Worm (Caenorhabditis elegans): Measurements from ENCODE around the gene oac-3.

The oac-3 gene

DNA sequence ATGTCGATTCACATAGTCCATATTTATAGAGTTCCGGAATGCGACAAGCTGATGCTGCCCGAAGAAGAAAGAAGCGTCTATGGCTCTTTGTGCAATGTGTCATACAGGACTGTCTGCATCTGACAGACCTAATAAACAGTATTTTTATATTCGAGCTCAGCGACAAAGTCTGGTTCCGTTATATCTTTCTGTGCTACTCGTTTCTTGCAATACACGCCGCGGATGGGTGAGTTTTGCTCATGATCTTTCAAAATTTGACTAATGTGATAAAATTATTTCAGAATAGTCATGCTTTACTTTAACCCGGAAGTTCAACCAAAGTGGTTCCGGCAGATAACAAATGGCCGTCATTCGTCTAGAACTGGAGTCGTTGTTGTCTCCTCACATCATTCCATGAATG is 35.6 kb upstream of the oac-3 start (continued):
- TF ChIP-seq lin-26 (GFP tag; IDR thresholded peaks at IDR 0.05) = no peak
- no peak for TF ChIP-seq D2030.7 (GFP tag; IDR thresholded peaks at IDR 0.05)
- no peak for TF ChIP-seq B0035.1 (tag; optimal IDR thresholded peaks at IDR 0.05)
- TF ChIP-seq egrh-3 (GFP tag; IDR thresholded peaks at IDR 0.05) = no peak

DNA sequence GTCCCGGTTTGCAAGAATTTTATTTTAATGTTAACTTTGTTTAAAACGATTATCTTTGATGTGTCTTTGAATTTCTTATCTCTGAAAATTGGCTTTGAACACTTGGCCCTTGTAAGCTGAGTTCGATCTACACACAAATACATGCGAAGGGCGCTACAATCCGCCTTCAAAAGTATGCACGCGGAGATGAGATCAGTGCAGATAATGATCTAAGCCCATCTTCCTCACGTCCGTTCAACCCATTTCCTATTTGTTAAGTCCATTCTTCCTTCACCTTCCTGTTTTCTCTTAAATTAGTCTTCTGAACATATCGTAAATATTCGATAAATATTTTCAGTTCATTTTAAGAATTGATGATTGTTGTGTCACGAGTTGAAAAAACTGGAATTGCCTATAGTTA is 33.0 kb upstream of the oac-3 start, which contains the start of gene nhr-175:
nhr-175 (plus strand) TSS at position 339 of the 400 bp plus-strand sequence.
- TF ChIP-seq snpc-1.3 (tag; optimal IDR thresholded peaks at IDR 0.05; ENCODE audit: insufficient read depth) (no peak), nfya-1 (tag; optimal IDR thresholded peaks at IDR 0.05; ENCODE audit: borderline replicate concordance, insufficient read depth) (no peak), attf-5 (GFP tag; optimal IDR thresholded peaks at IDR 0.05) (no peak), zim-3 (tag; optimal IDR thresholded peaks at IDR 0.05) (no peak), F23B12.7 (tag; optimal IDR thresholded peaks at IDR 0.05; ENCODE audit: insufficient read depth) (no peak), Y95B8A.8 (GFP tag; IDR thresholded peaks at IDR 0.05) (no peak), nfya-2 (GFP tag; IDR thresholded peaks at IDR 0.05) (no peak), mxl-1 (tag; optimal IDR thresholded peaks at IDR 0.05) (no peak), F49E8.2 (tag; optimal IDR thresholded peaks at IDR 0.05; ENCODE audit: insufficient read depth) (no peak), B0019.2 (GFP tag; conservative IDR thresholded peaks at IDR 0.05) (no peak), aptf-3 (GFP tag; IDR thresholded peaks at IDR 0.05) (no peak)

DNA sequence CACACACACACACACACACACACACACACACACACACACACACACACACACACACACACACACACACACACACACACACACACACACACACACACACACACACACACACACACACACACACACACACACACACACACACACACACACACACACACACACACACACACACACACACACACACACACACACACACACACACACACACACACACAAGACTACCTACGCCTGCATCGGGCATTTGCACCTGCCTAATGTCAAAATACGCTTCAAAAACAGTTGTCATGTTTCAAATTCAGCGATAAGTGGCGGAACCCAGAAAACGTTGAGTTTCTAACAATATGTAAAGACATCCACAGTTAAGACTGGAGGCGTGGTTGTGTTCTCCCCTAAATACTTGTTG is 30.4 kb upstream of the oac-3 start:
- TF ChIP-seq egrh-3 (GFP tag; IDR thresholded peaks at IDR 0.05) (peak; percentile 76; the same call in 1 of the 2 replicates), ceh-27 (GFP tag; optimal IDR thresholded peaks at IDR 0.05) (peak; percentile 10)

DNA sequence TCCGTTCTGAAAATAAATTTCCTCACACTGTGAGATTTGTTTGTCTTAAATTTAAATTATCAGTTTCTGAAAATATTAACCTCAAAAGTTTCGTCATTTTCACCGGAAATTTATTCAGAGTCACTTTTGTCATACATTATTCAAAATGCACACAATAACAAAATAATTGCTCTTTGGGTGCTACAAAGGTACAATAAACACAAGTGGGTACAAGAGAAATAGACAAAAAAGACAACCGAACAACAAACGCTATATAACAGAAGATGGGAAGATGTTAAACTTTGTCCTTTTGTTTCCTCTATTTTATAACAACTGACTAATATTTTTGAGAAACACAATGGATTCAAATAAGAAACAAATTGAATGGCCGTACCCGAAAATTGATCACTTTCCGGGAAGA is 29.8 kb upstream of the oac-3 start:
- no peak for TF ChIP-seq aptf-3 (GFP tag; IDR thresholded peaks at IDR 0.05)
- no peak for TF ChIP-seq madf-3 (GFP tag; IDR thresholded peaks at IDR 0.05)
- TF ChIP-seq ztf-26 (tag; optimal IDR thresholded peaks at IDR 0.05) = no peak
- no peak for TF ChIP-seq B0019.2 (GFP tag; conservative IDR thresholded peaks at IDR 0.05)
- no peak for TF ChIP-seq K12H6.12 (tag; optimal IDR thresholded peaks at IDR 0.05)

DNA sequence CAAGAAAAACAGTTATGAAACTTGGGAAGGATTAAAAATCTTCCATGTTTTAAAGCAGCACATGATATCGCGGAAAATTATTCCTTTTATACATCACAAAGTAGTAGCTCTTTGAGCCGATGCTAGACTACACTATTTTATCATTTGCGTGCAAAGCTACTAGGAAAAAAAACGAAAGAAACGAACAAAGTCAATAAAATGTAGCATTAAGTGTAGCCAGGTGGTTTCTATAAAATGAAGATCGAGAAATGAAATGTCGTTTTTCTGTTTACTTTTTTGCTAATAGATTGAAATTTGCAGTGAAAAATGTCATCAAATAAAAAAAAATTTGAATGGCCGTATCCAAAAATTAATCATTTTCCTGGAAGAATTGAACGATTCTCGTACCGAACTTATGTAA is 26.4 kb upstream of the oac-3 start, which contains the start of gene cpt-5:
cpt-5 (plus strand) TSS at position 301 of the 400 bp plus-strand sequence.
- TF ChIP-seq unc-130 (GFP tag; optimal IDR thresholded peaks at IDR 0.05) = no peak
- no peak for TF ChIP-seq lsy-27 (tag; optimal IDR thresholded peaks at IDR 0.05; ENCODE audit: borderline replicate concordance, insufficient read depth)

DNA sequence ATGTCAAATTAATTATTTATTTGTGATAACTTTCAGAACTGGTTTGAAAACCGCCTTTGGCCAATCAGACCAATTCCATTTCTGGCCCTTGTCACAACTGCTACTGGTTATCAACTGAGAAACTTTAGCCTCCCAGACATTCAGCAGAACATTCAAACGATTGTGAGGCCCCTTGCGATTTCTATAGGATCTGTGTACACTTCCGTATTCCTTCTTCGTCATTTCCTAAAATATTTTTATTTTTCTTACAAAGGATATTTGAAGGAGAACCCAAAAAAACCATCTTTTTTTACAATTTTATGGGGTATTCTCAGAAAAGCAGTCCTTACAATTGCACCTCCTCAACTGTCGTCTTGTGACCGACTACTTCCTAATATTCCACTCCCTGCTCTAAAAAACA is 26.0 kb upstream of the oac-3 start:
- TF ChIP-seq ama-1 (optimal IDR thresholded peaks at IDR 0.05) (no peak), ama-1 (GFP tag; optimal IDR thresholded peaks at IDR 0.05) (no peak), rec-8 (tag; optimal IDR thresholded peaks at IDR 0.05) (no peak)

DNA sequence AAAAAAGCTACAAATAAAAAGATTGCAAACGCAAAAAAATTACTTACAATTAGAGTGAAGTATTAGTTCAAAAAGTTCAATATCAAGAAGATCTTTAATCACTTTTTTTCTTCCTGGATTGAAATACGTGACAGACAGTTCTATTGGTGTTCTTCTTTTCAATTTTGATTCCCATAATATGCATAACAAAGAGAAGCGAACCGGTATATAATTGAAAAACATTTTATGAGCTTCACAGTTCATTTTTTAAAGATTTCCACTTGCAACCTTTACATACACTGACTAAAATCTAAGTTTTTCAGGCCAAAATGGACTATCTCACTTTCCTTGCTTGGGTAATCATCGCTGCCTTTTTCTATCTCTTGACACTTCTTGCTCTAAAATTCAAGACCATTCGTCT is 22.8 kb upstream of the oac-3 start, which contains the start of gene T22G5.1:
T22G5.1 (plus strand) TSS at position 301 of the 400 bp plus-strand sequence.
- no peak for TF ChIP-seq C17E4.6 (GFP tag; IDR thresholded peaks at IDR 0.05)

DNA sequence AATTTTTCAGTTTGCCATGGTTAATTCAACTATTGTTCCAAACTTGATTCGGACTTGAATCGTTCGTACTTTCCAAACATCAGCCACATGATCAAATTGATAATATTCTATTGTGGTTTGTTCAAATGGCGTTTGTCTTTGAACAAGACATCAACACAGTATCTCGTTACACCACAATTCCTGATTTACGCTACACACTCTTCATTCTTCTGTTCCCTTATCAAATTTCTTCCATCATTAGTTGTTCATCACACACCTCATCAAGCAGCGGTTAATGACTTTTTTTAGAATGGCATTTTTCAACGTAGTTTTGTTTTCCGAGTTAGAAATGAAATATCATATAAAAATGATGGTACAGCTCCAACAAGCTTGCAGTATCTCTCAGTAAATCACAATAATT is 21.1 kb upstream of the oac-3 start:
- TF ChIP-seq mxl-1 (tag; optimal IDR thresholded peaks at IDR 0.05) = no peak
- TF ChIP-seq nhr-80 (tag; optimal IDR thresholded peaks at IDR 0.05) = peak; percentile 85
- TF ChIP-seq dox-1 (GFP tag; IDR thresholded peaks at IDR 0.05) = no peak

Data from whole organism, young adult.